Fruit fly (Drosophila melanogaster): ENCODE measurements around the gene CG18754.

Gene CG18754

DNA sequence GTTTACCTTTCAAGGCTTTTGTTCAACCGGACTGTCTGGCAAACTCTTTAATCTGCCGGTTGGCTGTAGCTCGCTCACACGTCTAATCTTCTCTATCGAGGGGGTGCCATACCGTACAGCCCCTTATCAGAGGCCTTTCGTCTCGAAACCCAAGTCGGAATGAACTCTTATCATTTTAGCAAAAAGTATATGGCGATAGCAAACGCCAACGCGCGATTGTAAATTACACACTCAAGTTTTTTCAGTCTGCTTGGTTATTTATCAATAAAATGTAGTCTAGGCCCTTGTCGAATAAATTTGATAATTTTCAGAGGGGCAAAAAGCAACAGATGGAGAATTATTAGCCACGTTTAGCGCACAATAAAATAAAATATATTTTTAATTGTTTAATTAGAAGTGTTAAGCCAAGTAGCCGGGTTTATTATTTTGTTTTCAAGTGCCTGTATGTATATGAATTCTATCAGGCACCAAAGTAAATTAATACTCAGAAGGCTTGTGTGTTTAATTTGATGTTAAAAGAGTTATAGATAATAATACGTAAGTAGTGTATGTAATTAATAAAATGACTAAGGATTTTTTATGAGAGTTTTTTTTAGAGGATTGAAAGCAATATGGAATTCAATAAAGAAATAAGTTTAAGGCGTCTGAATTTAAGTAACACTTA, 41.1 kb downstream of the CG18754 start (continued):
- TF ChIP-seq sug (tag; optimal IDR thresholded peaks at IDR 0.05) = peak; percentile 97
- TF ChIP-seq CG2199 (GFP tag; IDR thresholded peaks at IDR 0.05) = no peak
- TF ChIP-seq sisA (GFP tag; IDR thresholded peaks at IDR 0.05) = no peak
- no peak for TF ChIP-seq HHEX (GFP tag; optimal IDR thresholded peaks at IDR 0.05)
- TF ChIP-seq CG15269 (tag; optimal IDR thresholded peaks at IDR 0.05) = no peak
- no peak for TF ChIP-seq NFAT (GFP tag; IDR thresholded peaks at IDR 0.05)
- TF ChIP-seq CG15479 (GFP tag; optimal IDR thresholded peaks at IDR 0.05) = peak; percentile 28
- no peak for TF ChIP-seq D19A (tag; optimal IDR thresholded peaks at IDR 0.05)
- TF ChIP-seq Hmx (GFP tag; optimal IDR thresholded peaks at IDR 0.05) = no peak
- no peak for TF ChIP-seq CoRest (tag; optimal IDR thresholded peaks at IDR 0.05)
- TF ChIP-seq CG14014 (GFP tag; IDR thresholded peaks at IDR 0.05) = no peak
- TF ChIP-seq stwl (tag; optimal IDR thresholded peaks at IDR 0.05) = no peak
- no peak for TF ChIP-seq corto (GFP tag; optimal IDR thresholded peaks at IDR 0.05)
- no peak for TF ChIP-seq nerfin-2 (GFP tag; IDR thresholded peaks at IDR 0.05; ENCODE audit: partially characterized antibody)
- TF ChIP-seq CG11723 (GFP tag; optimal IDR thresholded peaks at IDR 0.05) = no peak
- no peak for TF ChIP-seq gce (GFP tag; IDR thresholded peaks at IDR 0.05)
- no peak for TF ChIP-seq Sox102F (GFP tag; optimal IDR thresholded peaks at IDR 0.05)
- peak; percentile 85 for TF ChIP-seq CG34376 (GFP tag; optimal IDR thresholded peaks at IDR 0.05)
- TF ChIP-seq CG4617 (GFP tag; optimal IDR thresholded peaks at IDR 0.05; ENCODE audit: borderline replicate concordance) = no peak
- no peak for TF ChIP-seq pan (optimal IDR thresholded peaks at IDR 0.05)
- TF ChIP-seq pan (GFP tag; optimal IDR thresholded peaks at IDR 0.05 in 1 of 2, IDR thresholded peaks at IDR 0.05 in 1 of 2) = no peak
- no peak for TF ChIP-seq vnd (GFP tag; IDR thresholded peaks at IDR 0.05; ENCODE audit: partially characterized antibody)
- peak; percentile 87 for TF ChIP-seq GATAe (GFP tag; conservative IDR thresholded peaks at IDR 0.05)
- TF ChIP-seq amos (GFP tag; IDR thresholded peaks at IDR 0.05; ENCODE audit: partially characterized antibody) = no peak; the same call in 1 of the 2 replicates
- no peak for TF ChIP-seq Drgx (GFP tag; IDR thresholded peaks at IDR 0.05)
- no peak for TF ChIP-seq Xrp1 (GFP tag; IDR thresholded peaks at IDR 0.05)
- no peak for TF ChIP-seq al (GFP tag; IDR thresholded peaks at IDR 0.05)
- no peak for TF ChIP-seq CG8924 (tag; optimal IDR thresholded peaks at IDR 0.05)
- no peak for TF ChIP-seq CG7839 (tag; optimal IDR thresholded peaks at IDR 0.05)
- TF ChIP-seq CG12769 (tag; optimal IDR thresholded peaks at IDR 0.05) = no peak
- TF ChIP-seq psq (GFP tag; optimal IDR thresholded peaks at IDR 0.05) = no peak
- no peak for TF ChIP-seq CG1792 (GFP tag; optimal IDR thresholded peaks at IDR 0.05)
- no peak for TF ChIP-seq CG6272 (GFP tag; IDR thresholded peaks at IDR 0.05)
- no peak for TF ChIP-seq Max (GFP tag; optimal IDR thresholded peaks at IDR 0.05)
- no peak for TF ChIP-seq CG32767 (GFP tag; IDR thresholded peaks at IDR 0.05)
- TF ChIP-seq Ssrp (tag; optimal IDR thresholded peaks at IDR 0.05) = no peak
- TF ChIP-seq pnt (GFP tag; optimal IDR thresholded peaks at IDR 0.05) = no peak
- no peak for TF ChIP-seq HLHmδ (GFP tag; optimal IDR thresholded peaks at IDR 0.05)
- peak; percentile 43 for TF ChIP-seq CG10543 (GFP tag; optimal IDR thresholded peaks at IDR 0.05)
- TF ChIP-seq Vsx1 (GFP tag; optimal IDR thresholded peaks at IDR 0.05) = peak; percentile 30
- no peak for TF ChIP-seq CG4360 (GFP tag; IDR thresholded peaks at IDR 0.05)
- peak; percentile 94 for TF ChIP-seq Hey (tag; optimal IDR thresholded peaks at IDR 0.05)
- TF ChIP-seq CG15601 (tag; optimal IDR thresholded peaks at IDR 0.05) = no peak
- TF ChIP-seq dan (GFP tag; IDR thresholded peaks at IDR 0.05) = no peak
- TF ChIP-seq hb (GFP tag; IDR thresholded peaks at IDR 0.05; ENCODE audit: partially characterized antibody) = no peak
- no peak for TF ChIP-seq oc (tag; optimal IDR thresholded peaks at IDR 0.05)
- no peak for TF ChIP-seq CG17361 (GFP tag; IDR thresholded peaks at IDR 0.05)
- TF ChIP-seq cwo (GFP tag; optimal IDR thresholded peaks at IDR 0.05) = peak; percentile 39
- no peak for TF ChIP-seq cas (GFP tag; IDR thresholded peaks at IDR 0.05)
- TF ChIP-seq sens (GFP tag) = no peak
